Fruit fly (Drosophila melanogaster) whole organism, prepupa: ENCODE results near the gene Gr10b.

ENCODE experiments used
- CG10631 ChIP-seq: fragments of 200-800 bp; sonication (Bioruptor generic); optimal IDR thresholded peaks from 2 replicates; lab custom pipeline; 2016; ENCODE audit warnings: missing biosample characterization, missing genetic modification characterization
- CG15336 ChIP-seq: fragments of 200-800 bp; sonication (Bioruptor generic); IDR thresholded peaks from 2 replicates; pipeline ENCODE4 v1.3.6; 2022; ENCODE audit warnings: missing biosample characterization, missing genetic modification characterization
- CG1621 ChIP-seq: fragments of 200-800 bp; sonication (Bioruptor generic); optimal IDR thresholded peaks from 3 replicates; lab custom pipeline; 2018; ENCODE audit warnings: missing biosample characterization, mild to moderate bottlenecking, missing genetic modification characterization
- CG31627 ChIP-seq: fragments of 200-800 bp; sonication (Bioruptor generic); optimal IDR thresholded peaks from 3 replicates; lab custom pipeline; 2016; ENCODE audit warnings: missing biosample characterization, missing genetic modification characterization
- CG32006 ChIP-seq: fragments of 200-800 bp; sonication (Bioruptor generic); optimal IDR thresholded peaks from 3 replicates; lab custom pipeline; 2017; ENCODE audit warnings: missing biosample characterization, mild to moderate bottlenecking, missing genetic modification characterization
- CG34406 ChIP-seq: fragments of 200-800 bp; sonication (Bioruptor generic); optimal IDR thresholded peaks from 3 replicates; lab custom pipeline; 2016; ENCODE audit warnings: missing biosample characterization, missing genetic modification characterization
- CG3919 ChIP-seq: fragments of 200-800 bp; sonication (Bioruptor generic); optimal IDR thresholded peaks from 3 replicates; lab custom pipeline; 2016; ENCODE audit warnings: missing biosample characterization, missing genetic modification characterization
- CG4318 ChIP-seq: fragments of 200-800 bp; sonication (Bioruptor generic); optimal IDR thresholded peaks from 3 replicates; lab custom pipeline; 2017; ENCODE audit warnings: missing biosample characterization, mild to moderate bottlenecking, missing genetic modification characterization
- CG6276 ChIP-seq: fragments of 200-800 bp; sonication (Bioruptor generic); optimal IDR thresholded peaks from 2 replicates; lab custom pipeline; 2017; ENCODE audit warnings: missing biosample characterization, mild to moderate bottlenecking, missing genetic modification characterization
- CG6792 ChIP-seq: fragments of 200-800 bp; sonication (Bioruptor generic); optimal IDR thresholded peaks from 3 replicates; lab custom pipeline; 2016; ENCODE audit warnings: missing biosample characterization, missing genetic modification characterization
- CG6808 ChIP-seq: fragments of 200-800 bp; sonication (Bioruptor generic); optimal IDR thresholded peaks from 3 replicates; lab custom pipeline; 2017; ENCODE audit warnings: missing biosample characterization, missing genetic modification characterization, mild to moderate bottlenecking, moderate library complexity, missing genetic modification reagents
- CG8319 ChIP-seq: fragments of 200-800 bp; sonication (Bioruptor generic); optimal IDR thresholded peaks from 3 replicates; lab custom pipeline; 2016; ENCODE audit warnings: missing biosample characterization, missing genetic modification characterization
- CG8632 ChIP-seq: fragments of 200-800 bp; sonication (Bioruptor generic); optimal IDR thresholded peaks from 3 replicates; lab custom pipeline; 2016; ENCODE audit warnings: missing biosample characterization, missing genetic modification characterization
- Eip78C ChIP-seq: fragments of 200-800 bp; sonication (Bioruptor generic); peaks from one replicate; lab custom pipeline; 2016; ENCODE audit warnings: missing biosample characterization, missing genetic modification characterization
- Ets21C ChIP-seq: fragments of 200-800 bp; sonication (Bioruptor generic); optimal IDR thresholded peaks from 3 replicates; lab custom pipeline; 2016; ENCODE audit warnings: missing biosample characterization, missing genetic modification characterization
- Ets96B ChIP-seq: fragments of 200-800 bp; optimal IDR thresholded peaks from 2 replicates; lab custom pipeline; 2019; ENCODE audit warnings: missing biosample characterization, mild to moderate bottlenecking, missing genetic modification characterization, moderate library complexity
- Hr38 ChIP-seq: sonication (Bioruptor generic); optimal IDR thresholded peaks from 2 replicates; lab custom pipeline; 2016; ENCODE audit warnings: missing biosample characterization, missing genetic modification characterization
- OdsH ChIP-seq: fragments of 200-800 bp; sonication (Bioruptor generic); optimal IDR thresholded peaks from 3 replicates; lab custom pipeline; 2016; ENCODE audit warnings: missing biosample characterization, missing genetic modification characterization
- Smox ChIP-seq: fragments of 200-800 bp; sonication (Bioruptor generic); optimal IDR thresholded peaks from 3 replicates; lab custom pipeline; 2016; ENCODE audit warnings: missing biosample characterization, missing genetic modification characterization
- Sox14 ChIP-seq: fragments of 200-800 bp; sonication (Bioruptor generic); optimal IDR thresholded peaks from 3 replicates; lab custom pipeline; 2016; ENCODE audit warnings: missing biosample characterization, missing genetic modification characterization
- achi ChIP-seq: fragments of 200-800 bp; sonication (Bioruptor generic); optimal IDR thresholded peaks from 3 replicates; lab custom pipeline; 2016; ENCODE audit warnings: missing biosample characterization, missing genetic modification characterization
- cyc ChIP-seq: fragments of 200-800 bp; sonication (Bioruptor generic); optimal IDR thresholded peaks from 3 replicates; lab custom pipeline; 2016; ENCODE audit warnings: missing biosample characterization, missing genetic modification characterization
- dsx ChIP-seq: fragments of 200-800 bp; optimal IDR thresholded peaks from 3 replicates; lab custom pipeline; 2019; ENCODE audit warnings: missing biosample characterization, mild to moderate bottlenecking, missing genetic modification characterization, moderate library complexity; ENCODE audit not compliant: poor library complexity, severe bottlenecking
- eg ChIP-seq: fragments of 200-800 bp; sonication (Bioruptor generic); IDR thresholded peaks from 3 replicates; pipeline ENCODE4 v1.3.6; 2022; ENCODE audit warnings: missing biosample characterization, missing genetic modification characterization
- esn ChIP-seq: fragments of 200-800 bp; sonication (Bioruptor generic); optimal IDR thresholded peaks from 2 replicates; lab custom pipeline; 2016; ENCODE audit warnings: missing biosample characterization, mild to moderate bottlenecking, missing genetic modification characterization, moderate library complexity
- fd59A ChIP-seq: fragments of 200-800 bp; sonication (Bioruptor generic); optimal IDR thresholded peaks from 2 replicates; lab custom pipeline; 2017; ENCODE audit warnings: missing biosample characterization, mild to moderate bottlenecking, missing genetic modification characterization, missing genetic modification reagents
- fd85E ChIP-seq: fragments of 200-800 bp; sonication (Bioruptor generic); optimal IDR thresholded peaks from 3 replicates; lab custom pipeline; 2016; ENCODE audit warnings: missing biosample characterization, missing genetic modification characterization
- fkh ChIP-seq: fragments of 200-800 bp; sonication (Bioruptor generic); optimal IDR thresholded peaks from 3 replicates; lab custom pipeline; 2017; ENCODE audit warnings: missing biosample characterization, mild to moderate bottlenecking, missing genetic modification characterization, moderate library complexity
- net ChIP-seq: fragments of 200-800 bp; sonication (Bioruptor generic); optimal IDR thresholded peaks from 3 replicates; lab custom pipeline; 2016; ENCODE audit warnings: missing biosample characterization, missing genetic modification characterization
- salr ChIP-seq, 2 experiments: fragments of 200-800 bp; sonication (Bioruptor generic); optimal IDR thresholded peaks; 3 replicates each; lab custom pipeline; 2016 to 2018; ENCODE audit warnings: missing biosample characterization in 2 of 2, missing genetic modification characterization in 2 of 2, mild to moderate bottlenecking in 1 of 2
- vri ChIP-seq: fragments of 200-800 bp; sonication (Bioruptor generic); optimal IDR thresholded peaks from 3 replicates; lab custom pipeline; 2016; ENCODE audit warnings: missing biosample characterization, mild to moderate bottlenecking, missing genetic modification characterization

Gene Gr10b

DNA sequence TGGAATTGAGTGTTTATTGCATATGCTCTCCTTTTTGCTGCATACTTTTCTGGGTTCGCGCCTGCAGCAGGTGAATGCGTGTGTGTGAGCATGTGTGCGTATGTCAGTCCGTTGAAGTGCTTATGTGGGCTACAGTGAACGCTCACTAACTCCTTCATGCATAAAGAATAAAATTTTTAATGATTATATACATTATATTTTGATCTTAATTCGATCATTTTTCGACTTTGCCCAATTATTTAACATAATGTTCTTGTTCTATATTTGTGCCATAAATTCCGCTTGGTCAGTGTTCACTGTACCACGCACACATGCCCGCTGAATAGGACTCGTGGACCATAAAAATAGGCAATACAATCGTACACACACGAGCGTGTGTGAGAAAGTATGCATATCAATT is 42.2 kb downstream of the Gr10b start (continued):
- TF ChIP-seq OdsH (GFP tag; lab: Kevin White, UChicago), result no peak
- TF ChIP-seq CG34406 (GFP tag; lab: Kevin White, UChicago), result no peak
- no peak for TF ChIP-seq fd59A
- peak; percentile 27 for TF ChIP-seq CG32006
- no peak for TF ChIP-seq Ets21C
- TF ChIP-seq Sox14, result no peak
- no peak for TF ChIP-seq cyc (GFP tag; lab: Kevin White, UChicago)
- TF ChIP-seq CG6792, result no peak
- TF ChIP-seq Hr38 (GFP tag; lab: Kevin White, UChicago), result no peak
- no peak for TF ChIP-seq CG31627 (GFP tag; lab: Kevin White, UChicago)
- peak; percentile 18 for TF ChIP-seq CG10631
- TF ChIP-seq salr (GFP tag; optimal IDR thresholded peaks at IDR 0.05; lab: Kevin White, UChicago), result no peak
- TF ChIP-seq esn (GFP tag; lab: Kevin White, UChicago), result peak; percentile 0
- TF ChIP-seq fd85E, result no peak
- no peak for TF ChIP-seq CG6276 (GFP tag; lab: Kevin White, UChicago)
- peak; percentile 74; the same call in 2 of the 3 replicates for TF ChIP-seq eg (GFP tag; lab: Robert Waterston, UW)
- TF ChIP-seq CG8319 (GFP tag; lab: Kevin White, UChicago), result no peak
- TF ChIP-seq CG15336, result peak; percentile 65
- TF ChIP-seq CG4318 (GFP tag; lab: Kevin White, UChicago), result no peak
- peak; percentile 81 for TF ChIP-seq Eip78C (GFP tag; lab: Kevin White, UChicago)
- no peak for TF ChIP-seq CG6808 (GFP tag; lab: Kevin White, UChicago)
- peak; percentile 6 for TF ChIP-seq net (GFP tag; lab: Kevin White, UChicago)
- peak; percentile 1 for TF ChIP-seq Ets96B (tag; lab: Kevin White, UChicago)
- no peak for TF ChIP-seq Smox

DNA sequence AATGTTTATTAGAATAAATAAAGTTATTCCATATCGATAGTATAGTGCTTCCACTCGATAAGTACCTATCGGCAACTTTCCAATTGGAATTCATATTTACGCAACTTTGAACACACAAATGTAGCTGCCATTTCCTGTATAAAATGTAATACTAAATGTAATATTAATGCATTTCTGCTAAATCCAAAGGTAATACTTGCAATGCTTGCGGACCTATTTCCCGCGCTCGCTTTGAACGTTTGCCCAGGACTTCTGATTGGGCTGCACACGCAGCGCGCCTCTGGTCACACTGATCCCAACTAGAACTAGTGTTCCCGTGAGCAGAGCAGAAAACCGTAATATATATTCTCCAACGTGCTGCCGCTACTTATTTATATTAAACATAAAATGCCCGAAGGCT is 43.6 kb downstream of the Gr10b start, which contains the start of gene dlg1:
Gene dlg1 (plus strand): TSS at position 292 of the 400 bp plus-strand sequence.
- TF ChIP-seq dsx (GFP tag; lab: Kevin White, UChicago) (no peak), CG34406 (GFP tag; lab: Kevin White, UChicago) (no peak), CG6276 (GFP tag; lab: Kevin White, UChicago) (no peak), CG1621 (peak; percentile 67), Smox (no peak), CG4318 (GFP tag; lab: Kevin White, UChicago) (no peak), vri (no peak), Eip78C (GFP tag; lab: Kevin White, UChicago) (peak; percentile 67), CG3919 (no peak), fkh (GFP tag; lab: Kevin White, UChicago) (peak; percentile 35), Sox14 (no peak), CG8632 (GFP tag; lab: Kevin White, UChicago) (no peak), CG8319 (GFP tag; lab: Kevin White, UChicago) (no peak)

DNA sequence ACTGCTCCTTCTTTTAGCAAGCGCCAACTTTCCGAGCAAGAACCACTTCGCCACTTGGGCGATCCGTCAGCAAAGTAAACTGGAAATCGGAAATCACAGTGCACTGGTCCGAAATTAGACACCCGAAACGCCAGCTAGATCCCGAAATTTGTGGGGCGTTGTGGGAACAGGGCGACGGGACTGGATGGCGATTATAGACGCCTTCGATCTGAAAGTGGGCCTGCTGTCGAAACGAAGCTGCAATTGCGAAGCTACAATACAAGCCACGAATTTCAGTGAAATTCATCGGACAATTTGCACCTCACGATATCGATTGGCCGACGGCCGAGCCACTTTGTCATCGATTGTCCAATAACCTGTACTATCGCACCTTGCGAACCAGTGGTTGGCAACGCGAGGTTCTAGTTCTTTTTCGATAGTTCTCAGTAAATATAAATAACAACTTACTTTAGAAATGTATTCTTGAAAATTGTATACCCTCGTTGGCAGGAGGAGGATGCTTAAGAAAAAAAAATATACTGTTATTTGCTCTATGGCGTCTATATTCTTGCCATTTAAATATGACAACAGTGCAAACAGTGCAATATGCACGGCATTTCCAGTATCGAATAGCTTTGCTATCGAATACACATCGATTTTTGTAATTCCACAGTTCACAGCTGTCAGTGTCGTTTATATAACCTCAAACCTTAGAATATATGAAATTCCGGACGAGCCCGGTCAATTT is 45.0 kb downstream of the Gr10b start, which contains the start of the genes hop and Tim8:
Gene hop (minus strand): TSS at position 316 of the 727 bp plus-strand sequence.
Gene Tim8 (plus strand): TSS at position 663 of the 727 bp plus-strand sequence.
- TF ChIP-seq fkh (GFP tag; lab: Kevin White, UChicago) (peak; percentile 76), Eip78C (GFP tag; lab: Kevin White, UChicago) (peak; percentile 8), Ets96B (tag; lab: Kevin White, UChicago) (no peak), Hr38 (GFP tag; lab: Kevin White, UChicago) (no peak), achi (GFP tag; lab: Kevin White, UChicago) (peak; percentile 66), OdsH (GFP tag; lab: Kevin White, UChicago) (no peak)
- TF ChIP-seq, all 60 proteins: peak for 3
